Fruit fly (Drosophila melanogaster) whole organism, embryonic: Measurements from ENCODE around the gene tho2.

Experiments
- Adf1 ChIP-seq: fragments of 200-800 bp; sonication (Bioruptor generic); IDR thresholded peaks from 2 replicates; pipeline ENCODE4 v1.3.6; 2022; ENCODE audit warnings: missing biosample characterization, missing genetic modification characterization
- CG11085 ChIP-seq: fragments of 200-800 bp; sonication (Bioruptor generic); IDR thresholded peaks from 2 replicates; pipeline ENCODE4 v1.3.6; 2022; ENCODE audit warnings: missing biosample characterization, missing genetic modification characterization
- CG11504 ChIP-seq: fragments of 200-800 bp; sonication (Bioruptor generic); optimal IDR thresholded peaks from 3 replicates; lab custom pipeline; 2019; ENCODE audit warnings: missing biosample characterization, mild to moderate bottlenecking, missing genetic modification characterization, moderate library complexity
- CG12155 ChIP-seq: fragments of 200-800 bp; sonication (Bioruptor generic); optimal IDR thresholded peaks from 3 replicates; lab custom pipeline; 2016; ENCODE audit warnings: missing biosample characterization, missing genetic modification characterization
- CG12299 ChIP-seq: fragments of 200-800 bp; sonication (Bioruptor generic); optimal IDR thresholded peaks from 2 replicates; lab custom pipeline; 2018; ENCODE audit warnings: missing biosample characterization, mild to moderate bottlenecking, missing genetic modification characterization
- CG12744 ChIP-seq: fragments of 200-800 bp; sonication (Bioruptor generic); optimal IDR thresholded peaks from 2 replicates; lab custom pipeline; 2016; ENCODE audit warnings: missing biosample characterization, missing genetic modification characterization
- CG13123 ChIP-seq: fragments of 200-800 bp; sonication (Bioruptor generic); optimal IDR thresholded peaks from 2 replicates; lab custom pipeline; 2016; ENCODE audit warnings: missing biosample characterization, missing genetic modification characterization
- CG13424 ChIP-seq: fragments of 200-800 bp; sonication (Bioruptor generic); optimal IDR thresholded peaks from 2 replicates; lab custom pipeline; 2019; ENCODE audit warnings: missing biosample characterization, mild to moderate bottlenecking, missing genetic modification characterization, moderate library complexity
- CG13624 ChIP-seq: fragments of 200-800 bp; sonication (Bioruptor generic); optimal IDR thresholded peaks from 2 replicates; lab custom pipeline; 2016; ENCODE audit warnings: missing biosample characterization, missing genetic modification characterization
- CG15696 ChIP-seq: fragments of 200-800 bp; sonication (Bioruptor generic); optimal IDR thresholded peaks from 2 replicates; lab custom pipeline; 2019; ENCODE audit warnings: missing biosample characterization, mild to moderate bottlenecking, missing genetic modification characterization, moderate library complexity
- CG17328 ChIP-seq: fragments of 200-800 bp; sonication (Bioruptor generic); IDR thresholded peaks from 2 replicates; pipeline ENCODE4 v1.3.6; 2022; ENCODE audit warnings: missing biosample characterization, missing genetic modification characterization
- CG17568 ChIP-seq: fragments of 200-800 bp; sonication (Bioruptor generic); optimal IDR thresholded peaks from 2 replicates; lab custom pipeline; 2018; ENCODE audit warnings: missing biosample characterization, mild to moderate bottlenecking, missing genetic modification characterization, moderate library complexity
- CG18599 ChIP-seq: fragments of 200-800 bp; sonication (Bioruptor generic); optimal IDR thresholded peaks from 3 replicates; lab custom pipeline; 2017; ENCODE audit warnings: missing biosample characterization, missing genetic modification characterization, mild to moderate bottlenecking, moderate library complexity, missing genetic modification reagents
- CG18619 ChIP-seq: fragments of 200-800 bp; sonication (Bioruptor generic); optimal IDR thresholded peaks from 3 replicates; lab custom pipeline; 2017; ENCODE audit warnings: missing biosample characterization, mild to moderate bottlenecking, missing genetic modification characterization
- CG2678 ChIP-seq: fragments of 200-800 bp; sonication (Bioruptor generic); optimal IDR thresholded peaks from 3 replicates; lab custom pipeline; 2019; ENCODE audit warnings: missing biosample characterization, mild to moderate bottlenecking, missing genetic modification characterization, moderate library complexity
- CG2712 ChIP-seq: fragments of 200-800 bp; optimal IDR thresholded peaks from 3 replicates; lab custom pipeline; 2019; ENCODE audit warnings: missing biosample characterization, mild to moderate bottlenecking, missing genetic modification characterization, moderate library complexity
- CG30020 ChIP-seq: fragments of 200-800 bp; optimal IDR thresholded peaks from 2 replicates; lab custom pipeline; 2019; ENCODE audit warnings: missing biosample characterization, mild to moderate bottlenecking, missing genetic modification characterization, moderate library complexity
- CG31441 ChIP-seq: fragments of 200-800 bp; sonication (Bioruptor generic); IDR thresholded peaks from 2 replicates; pipeline ENCODE4 v1.3.6; 2022; ENCODE audit warnings: missing biosample characterization, missing genetic modification characterization
- CG32532 ChIP-seq: fragments of 200-800 bp; sonication (Bioruptor generic); IDR thresholded peaks from 2 replicates; pipeline ENCODE4 v1.3.6; 2022; ENCODE audit warnings: missing biosample characterization, missing genetic modification characterization
- CG34224 ChIP-seq: fragments of 200-800 bp; sonication (Bioruptor generic); IDR thresholded peaks from 3 replicates; pipeline ENCODE4 v1.3.6; 2022; ENCODE audit warnings: missing biosample characterization, missing genetic modification characterization; ENCODE audit not compliant: partially characterized antibody
- CG4424 ChIP-seq: fragments of 200-800 bp; sonication (Bioruptor generic); optimal IDR thresholded peaks from 3 replicates; lab custom pipeline; 2016; ENCODE audit warnings: missing biosample characterization, missing genetic modification characterization
- CG4730 ChIP-seq: fragments of 200-800 bp; sonication (Bioruptor generic); IDR thresholded peaks from 2 replicates; pipeline ENCODE4 v1.3.6; 2022; ENCODE audit warnings: missing biosample characterization, missing genetic modification characterization
- CG6689 ChIP-seq: fragments of 200-800 bp; sonication (Bioruptor generic); IDR thresholded peaks from 2 replicates; pipeline ENCODE4 v1.3.6; 2022; ENCODE audit warnings: missing biosample characterization, missing genetic modification characterization
- CG6791 ChIP-seq: fragments of 200-800 bp; sonication (Bioruptor generic); IDR thresholded peaks from 3 replicates; pipeline ENCODE4 v1.3.6; 2022; ENCODE audit warnings: missing biosample characterization, missing genetic modification characterization; ENCODE audit not compliant: partially characterized antibody
- CG8281 ChIP-seq: fragments of 200-800 bp; sonication (Bioruptor generic); optimal IDR thresholded peaks from 2 replicates; lab custom pipeline; 2018; ENCODE audit warnings: missing biosample characterization, mild to moderate bottlenecking, missing genetic modification characterization, moderate library complexity
- CHES-1-like ChIP-seq: fragments of 200-800 bp; sonication (Bioruptor generic); optimal IDR thresholded peaks from 2 replicates; lab custom pipeline; 2016; ENCODE audit warnings: missing biosample characterization, missing genetic modification characterization
- D19B ChIP-seq: fragments of 200-800 bp; sonication (Bioruptor generic); optimal IDR thresholded peaks from 2 replicates; lab custom pipeline; 2017; ENCODE audit warnings: missing biosample characterization, mild to moderate bottlenecking, missing genetic modification characterization
- Deaf1 ChIP-seq: fragments of 200-800 bp; optimal IDR thresholded peaks from 3 replicates; lab custom pipeline; 2019; ENCODE audit warnings: missing biosample characterization, mild to moderate bottlenecking, missing genetic modification characterization, moderate library complexity
- Dek ChIP-seq: fragments of 200-800 bp; sonication (Bioruptor generic); optimal IDR thresholded peaks from 3 replicates; lab custom pipeline; 2019; ENCODE audit warnings: missing biosample characterization, mild to moderate bottlenecking, missing genetic modification characterization, moderate library complexity
- Dp ChIP-seq: fragments of 200-800 bp; sonication (Bioruptor generic); optimal IDR thresholded peaks from 2 replicates; lab custom pipeline; 2018; ENCODE audit warnings: missing biosample characterization, mild to moderate bottlenecking, missing genetic modification characterization, moderate library complexity
- NFAT ChIP-seq: fragments of 200-800 bp; sonication (Bioruptor generic); IDR thresholded peaks from 2 replicates; pipeline ENCODE4 v1.3.6; 2022; ENCODE audit warnings: missing biosample characterization, missing genetic modification characterization
- Oaz ChIP-seq: fragments of 200-800 bp; sonication (Bioruptor generic); IDR thresholded peaks from 2 replicates; pipeline ENCODE4 v1.3.6; 2022; ENCODE audit warnings: missing biosample characterization, missing genetic modification characterization
- Ssrp ChIP-seq: fragments of 200-800 bp; sonication (Bioruptor generic); optimal IDR thresholded peaks from 2 replicates; lab custom pipeline; 2018; ENCODE audit warnings: missing biosample characterization, mild to moderate bottlenecking, missing genetic modification characterization, moderate library complexity
- Vsx1 ChIP-seq: fragments of 200-800 bp; sonication (Bioruptor generic); optimal IDR thresholded peaks from 2 replicates; lab custom pipeline; 2017; ENCODE audit warnings: missing biosample characterization, mild to moderate bottlenecking, missing genetic modification characterization, missing genetic modification reagents
- ase ChIP-seq: fragments of 200-800 bp; sonication (Bioruptor generic); IDR thresholded peaks from 3 replicates; pipeline ENCODE4 v1.3.6; 2022; ENCODE audit warnings: missing biosample characterization, missing genetic modification characterization
- cad ChIP-seq: fragments of >200 bp; optimal IDR thresholded peaks from 2 replicates; lab custom pipeline; 2017; ENCODE audit warnings: missing biosample characterization, missing genetic modification characterization
- chinmo ChIP-seq: fragments of 200-800 bp; sonication (Bioruptor generic); IDR thresholded peaks from 4 replicates; pipeline ENCODE4 v1.3.6; 2022; ENCODE audit warnings: missing biosample characterization, missing genetic modification characterization; ENCODE audit not compliant: partially characterized antibody
- cwo ChIP-seq: fragments of 200-800 bp; sonication (Bioruptor generic); optimal IDR thresholded peaks from 3 replicates; lab custom pipeline; 2017; ENCODE audit warnings: missing biosample characterization, missing genetic modification characterization, mild to moderate bottlenecking, moderate library complexity, missing genetic modification reagents
- disco-r ChIP-seq: fragments of 200-800 bp; sonication (Bioruptor generic); optimal IDR thresholded peaks from 2 replicates; lab custom pipeline; 2016; ENCODE audit warnings: missing biosample characterization, missing genetic modification characterization
- inv ChIP-seq: fragments of 200-800 bp; sonication (Bioruptor generic); IDR thresholded peaks from 2 replicates; pipeline ENCODE4 v1.3.6; 2022; ENCODE audit warnings: missing biosample characterization, missing genetic modification characterization; ENCODE audit not compliant: partially characterized antibody
- nmo ChIP-seq: fragments of 200-800 bp; sonication (Bioruptor generic); optimal IDR thresholded peaks from 2 replicates; lab custom pipeline; 2018; ENCODE audit warnings: missing biosample characterization, mild to moderate bottlenecking, missing genetic modification characterization, moderate library complexity
- odd ChIP-seq: fragments of 200-800 bp; sonication (Bioruptor generic); optimal IDR thresholded peaks from 2 replicates; lab custom pipeline; 2017; ENCODE audit warnings: missing biosample characterization, mild to moderate bottlenecking, missing genetic modification characterization
- prd ChIP-seq, 3 experiments: fragments of >200 bp in 2 of 3; fragments of 200-800 bp in 1 of 3; sonication (Bioruptor generic) in 1 of 3; optimal IDR thresholded peaks in 2 of 3; IDR thresholded peaks in 1 of 3; 2 replicates in 2 of 3; 3 replicates in 1 of 3; pipeline versions ENCODE4 v1.3.6 to Lab custom; 2017 to 2022; ENCODE audit warnings: missing biosample characterization in 1 of 3, missing genetic modification characterization in 1 of 3
- so ChIP-seq: fragments of 200-800 bp; sonication (Bioruptor generic); IDR thresholded peaks from 3 replicates; pipeline ENCODE4 v1.3.6; 2022; ENCODE audit warnings: missing biosample characterization, missing genetic modification characterization
- sug ChIP-seq: fragments of 200-800 bp; optimal IDR thresholded peaks from 2 replicates; lab custom pipeline; 2019; ENCODE audit warnings: missing biosample characterization, mild to moderate bottlenecking, missing genetic modification characterization, moderate library complexity
- tap ChIP-seq: fragments of 200-800 bp; optimal IDR thresholded peaks from 3 replicates; lab custom pipeline; 2019; ENCODE audit warnings: missing biosample characterization, mild to moderate bottlenecking, missing genetic modification characterization, moderate library complexity
- wor ChIP-seq: fragments of 200-800 bp; sonication (Bioruptor generic); IDR thresholded peaks from 2 replicates; pipeline ENCODE4 v1.3.6; 2022; ENCODE audit warnings: missing biosample characterization, missing genetic modification characterization
- yki ChIP-seq: fragments of >200 bp; optimal IDR thresholded peaks from 3 replicates; lab custom pipeline; 2018

The tho2 gene

dm6 chr2L:2175930-2176643 is 31.1 kb upstream of the tho2 start (continued):
- peak; percentile 2 for TF ChIP-seq CG17568
- 0 out of 2 replicates have a peak, but pooled peaks have one; percentile 31 for TF ChIP-seq CG4730
- TF ChIP-seq CHES-1-like (GFP tag; lab: Kevin White, UChicago) = no peak
- TF ChIP-seq CG17328 (GFP tag; lab: Robert Waterston, UW) = no peak
- TF ChIP-seq inv (GFP tag; lab: Robert Waterston, UW) = no peak
- TF ChIP-seq CG13123 (GFP tag; lab: Kevin White, UChicago) = no peak
- TF ChIP-seq CG12299 (tag; lab: Kevin White, UChicago) = peak; percentile 5
- peak; percentile 62 for TF ChIP-seq NFAT (GFP tag; lab: Robert Waterston, UW)
- peak; percentile 68 for TF ChIP-seq cwo (GFP tag; lab: Kevin White, UChicago)
- peak; percentile 45 for TF ChIP-seq CG12155 (GFP tag; lab: Kevin White, UChicago)
- TF ChIP-seq CG18619 (GFP tag; lab: Kevin White, UChicago) = peak; percentile 53
- TF ChIP-seq CG34224 = no peak
- TF ChIP-seq CG12744 (GFP tag; lab: Kevin White, UChicago) = peak; percentile 66
- TF ChIP-seq CG30020 = no peak
- peak; percentile 63 for TF ChIP-seq Dek (tag; lab: Kevin White, UChicago)
- TF ChIP-seq CG15696 (tag; lab: Kevin White, UChicago) = peak; percentile 18
- TF ChIP-seq cad = peak; percentile 36
- no peak for TF ChIP-seq disco-r (GFP tag; lab: Kevin White, UChicago)
- TF ChIP-seq Oaz = no peak
- TF ChIP-seq nmo = peak; percentile 51
- peak; percentile 22 for TF ChIP-seq Deaf1 (tag; lab: Kevin White, UChicago)
- no peak for TF ChIP-seq Dp (GFP tag; lab: Kevin White, UChicago)
- TF ChIP-seq CG13424 (tag; lab: Kevin White, UChicago) = peak; percentile 71
- TF ChIP-seq D19B (GFP tag; lab: Kevin White, UChicago) = peak; percentile 53
- TF ChIP-seq sug (tag; lab: Kevin White, UChicago) = peak; percentile 39
- no peak for TF ChIP-seq Vsx1 (GFP tag; lab: Kevin White, UChicago)
- TF ChIP-seq CG11085 (GFP tag; lab: Robert Waterston, UW) = no peak
- peak; percentile 53 for TF ChIP-seq CG2712 (tag; lab: Kevin White, UChicago)
- peak; percentile 15 for TF ChIP-seq tap (tag; lab: Kevin White, UChicago)
- TF ChIP-seq CG11504 (tag; lab: Kevin White, UChicago) = peak; percentile 70
- peak; percentile 17 for TF ChIP-seq CG8281 (tag; lab: Kevin White, UChicago)
- TF ChIP-seq yki (lab: Kevin White, UChicago) = no peak
- peak; percentile 83 for TF ChIP-seq CG2678
- TF ChIP-seq so = 0 out of 3 replicates have a peak, but pooled peaks have one; percentile 8
- no peak for TF ChIP-seq prd (optimal IDR thresholded peaks at IDR 0.05; lab: Kevin White, UChicago)
- peak; percentile 50; the same call in 2 of the 3 replicates for TF ChIP-seq prd (GFP tag; IDR thresholded peaks at IDR 0.05; lab: Robert Waterston, UW)
- TF ChIP-seq ase (GFP tag; lab: Robert Waterston, UW) = 0 out of 3 replicates have a peak, but pooled peaks have one; percentile 33
- peak; percentile 59 for TF ChIP-seq Adf1 (GFP tag; lab: Robert Waterston, UW)
- peak; percentile 58 for TF ChIP-seq CG31441 (GFP tag; lab: Robert Waterston, UW)
- peak; percentile 49 for TF ChIP-seq odd (GFP tag; lab: Kevin White, UChicago)
- peak; percentile 20 for TF ChIP-seq CG4424
- TF ChIP-seq CG18599 (GFP tag; lab: Kevin White, UChicago) = peak; percentile 74
- TF ChIP-seq CG13624 (GFP tag; lab: Kevin White, UChicago) = peak; percentile 15
- TF ChIP-seq CG6791 (GFP tag; lab: Robert Waterston, UW) = no peak
- peak; percentile 29; the same call in 1 of the 2 replicates for TF ChIP-seq CG6689 (GFP tag; lab: Robert Waterston, UW)
- peak; percentile 21 for TF ChIP-seq Ssrp (tag; lab: Kevin White, UChicago)
- peak; percentile 67; the same call in 1 of the 4 replicates for TF ChIP-seq chinmo (GFP tag; lab: Robert Waterston, UW)
- peak; percentile 72 for TF ChIP-seq CG32532 (GFP tag; lab: Robert Waterston, UW)
- 0 out of 2 replicates have a peak, but pooled peaks have one; percentile 28 for TF ChIP-seq wor (GFP tag; lab: Robert Waterston, UW)
